Fruit fly (Drosophila melanogaster): ENCODE measurements around the gene CG32554.

Gene CG32554

dm6 chrX:17856458-17857277 lies 4.2 kb upstream of the CG32554 start, which contains the start of gene Srx:
Gene Srx, plus strand, starts transcription at chrX:17856974.
- TF ChIP-seq CG14655 (GFP tag; optimal IDR thresholded peaks at IDR 0.05) (no peak), CG32121 (GFP tag; IDR thresholded peaks at IDR 0.05) (peak; percentile 35; the same call in 1 of the 2 replicates), CG13204 (GFP tag; optimal IDR thresholded peaks at IDR 0.05) (no peak), fd96Ca (GFP tag; IDR thresholded peaks at IDR 0.05) (peak; percentile 36; the same call in 1 of the 3 replicates), CG34367 (tag; optimal IDR thresholded peaks at IDR 0.05) (peak; percentile 1), D1 (tag; optimal IDR thresholded peaks at IDR 0.05) (no peak), CG8301 (tag; optimal IDR thresholded peaks at IDR 0.05) (no peak), Snoo (tag; optimal IDR thresholded peaks at IDR 0.05) (no peak), CG4496 (GFP tag; IDR thresholded peaks at IDR 0.05) (peak; percentile 65; the same call in 1 of the 3 replicates), EcR (GFP tag; optimal IDR thresholded peaks at IDR 0.05) (peak; percentile 56), CG8159 (tag; optimal IDR thresholded peaks at IDR 0.05) (peak; percentile 20), Ets98B (GFP tag; IDR thresholded peaks at IDR 0.05) (peak; percentile 37; the same call in 1 of the 2 replicates), CG12605 (GFP tag; IDR thresholded peaks at IDR 0.05) (no peak), CG9948 (tag; optimal IDR thresholded peaks at IDR 0.05) (peak; percentile 1), CG17806 (tag; optimal IDR thresholded peaks at IDR 0.05) (no peak), rn (GFP tag; IDR thresholded peaks at IDR 0.05) (no peak), CG15710 (tag; optimal IDR thresholded peaks at IDR 0.05) (peak; percentile 23), CG10348 (GFP tag; IDR thresholded peaks at IDR 0.05) (no peak), Pif1A (GFP tag; optimal IDR thresholded peaks at IDR 0.05) (no peak), gl (tag; optimal IDR thresholded peaks at IDR 0.05) (no peak), Pif1B (GFP tag; optimal IDR thresholded peaks at IDR 0.05) (no peak)

dm6 chrX:17856029-17856428 lies 3.5 kb upstream of the CG32554 start, which contains the start of gene Mco4:
Gene Mco4, minus strand, starts transcription at chrX:17856129.
- TF ChIP-seq CG15710 (tag; optimal IDR thresholded peaks at IDR 0.05) (no peak), CG4496 (GFP tag; IDR thresholded peaks at IDR 0.05) (no peak), CG9948 (tag; optimal IDR thresholded peaks at IDR 0.05) (no peak), Snoo (tag; optimal IDR thresholded peaks at IDR 0.05) (no peak), CG32121 (GFP tag; IDR thresholded peaks at IDR 0.05) (no peak), fd96Ca (GFP tag; IDR thresholded peaks at IDR 0.05) (no peak), Pif1B (GFP tag; optimal IDR thresholded peaks at IDR 0.05) (no peak), D1 (tag; optimal IDR thresholded peaks at IDR 0.05) (no peak)

- TF ChIP-seq Snoo (tag; optimal IDR thresholded peaks at IDR 0.05) (peak; percentile 21), CG4496 (GFP tag; IDR thresholded peaks at IDR 0.05) (peak; percentile 28; the same call in 1 of the 3 replicates), EcR (GFP tag; optimal IDR thresholded peaks at IDR 0.05) (peak; percentile 7), fd96Ca (GFP tag; IDR thresholded peaks at IDR 0.05) (peak; percentile 20; the same call in 1 of the 3 replicates), CG9948 (tag; optimal IDR thresholded peaks at IDR 0.05) (no peak), Pif1A (GFP tag; optimal IDR thresholded peaks at IDR 0.05) (no peak)
These were observed 2.3 kb downstream of the CG32554 start, which contains the start of the genes CG15814 and Spt7 for dm6 chrX:17850179-17850578. Gene CG15814, minus strand, starts transcription at chrX:17850342. Gene Spt7, plus strand, starts transcription at chrX:17850460.

DNA sequence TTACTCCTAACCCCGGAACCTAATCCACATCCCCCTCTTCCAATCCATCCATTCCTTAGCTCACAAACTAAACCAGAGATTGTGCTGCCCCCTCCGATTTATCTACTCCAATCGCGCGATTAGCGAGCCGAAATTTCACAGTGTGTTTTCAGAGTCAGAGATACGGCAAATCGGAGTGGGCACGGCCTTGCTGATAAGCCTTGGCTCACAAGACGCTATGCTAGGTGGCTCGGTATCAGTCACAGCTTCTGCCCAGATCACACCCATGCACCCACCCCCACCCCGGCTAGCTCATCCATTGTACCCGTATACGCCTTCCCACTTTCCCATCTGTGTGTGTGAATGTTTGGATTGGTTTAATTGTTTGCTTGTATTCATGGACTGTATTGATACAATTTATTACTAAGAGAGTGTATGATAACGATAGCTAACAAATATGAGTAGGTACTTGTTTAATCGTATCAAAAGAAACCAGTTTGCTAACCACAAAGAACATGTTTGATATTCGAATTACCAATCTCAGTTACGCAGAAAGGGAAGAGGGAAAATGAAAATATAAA lies 6.6 kb downstream of the CG32554 start:
- TF ChIP-seq CG34367 (tag; optimal IDR thresholded peaks at IDR 0.05), result no peak
- TF ChIP-seq EcR (GFP tag; optimal IDR thresholded peaks at IDR 0.05), result no peak
- TF ChIP-seq CG17806 (tag; optimal IDR thresholded peaks at IDR 0.05), result no peak
- no peak for TF ChIP-seq CG9948 (tag; optimal IDR thresholded peaks at IDR 0.05)
- TF ChIP-seq rn (GFP tag; IDR thresholded peaks at IDR 0.05), result no peak
- TF ChIP-seq Snoo (tag; optimal IDR thresholded peaks at IDR 0.05), result no peak
- no peak for TF ChIP-seq CG8301 (tag; optimal IDR thresholded peaks at IDR 0.05)
- TF ChIP-seq CG32121 (GFP tag; IDR thresholded peaks at IDR 0.05), result no peak
- TF ChIP-seq CG15710 (tag; optimal IDR thresholded peaks at IDR 0.05), result no peak
- TF ChIP-seq Pif1B (GFP tag; optimal IDR thresholded peaks at IDR 0.05), result no peak
- no peak for TF ChIP-seq CG4496 (GFP tag; IDR thresholded peaks at IDR 0.05)
- TF ChIP-seq gl (tag; optimal IDR thresholded peaks at IDR 0.05), result no peak
- TF ChIP-seq CG12605 (GFP tag; IDR thresholded peaks at IDR 0.05), result no peak
- no peak for TF ChIP-seq fd96Ca (GFP tag; IDR thresholded peaks at IDR 0.05)
- TF ChIP-seq CG13204 (GFP tag; optimal IDR thresholded peaks at IDR 0.05), result no peak
- no peak for TF ChIP-seq Pif1A (GFP tag; optimal IDR thresholded peaks at IDR 0.05)
- TF ChIP-seq CG10348 (GFP tag; IDR thresholded peaks at IDR 0.05), result no peak
- no peak for TF ChIP-seq CG14655 (GFP tag; optimal IDR thresholded peaks at IDR 0.05)
- TF ChIP-seq Ets98B (GFP tag; IDR thresholded peaks at IDR 0.05), result no peak

DNA sequence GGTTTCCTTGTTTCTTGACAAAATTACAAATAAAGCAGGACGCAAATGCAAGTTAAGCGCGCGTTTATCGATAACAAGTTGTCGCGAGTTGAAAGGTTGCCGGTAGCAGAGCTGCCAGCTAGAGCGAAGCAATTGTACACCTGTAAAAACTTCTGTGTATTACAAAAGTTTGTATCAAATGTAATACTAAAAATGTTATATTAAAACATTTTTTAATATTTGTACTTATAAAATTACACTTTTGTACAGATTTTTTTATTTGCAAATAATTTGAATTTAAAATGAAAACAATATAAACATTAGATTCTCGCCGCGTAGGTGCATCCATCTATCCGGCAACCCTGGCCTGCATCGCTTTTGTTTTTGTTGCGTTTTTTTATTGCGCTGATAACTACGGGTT lies 7.9 kb downstream of the CG32554 start, which contains the start of the genes CG8142 and Ucp4A:
TSS of gene CG8142 (minus strand) at position 82 of the 400 bp plus-strand sequence.
TSS of gene Ucp4A (plus strand) at position 327 of the 400 bp plus-strand sequence.
- peak; percentile 82 for TF ChIP-seq CG34367 (tag; optimal IDR thresholded peaks at IDR 0.05)
- no peak for TF ChIP-seq D1 (tag; optimal IDR thresholded peaks at IDR 0.05)
- TF ChIP-seq CG8301 (tag; optimal IDR thresholded peaks at IDR 0.05), result peak; percentile 90
- TF ChIP-seq CG32121 (GFP tag; IDR thresholded peaks at IDR 0.05), result peak; percentile 95
- TF ChIP-seq rn (GFP tag; IDR thresholded peaks at IDR 0.05), result peak; percentile 94
- TF ChIP-seq CG13204 (GFP tag; optimal IDR thresholded peaks at IDR 0.05), result no peak
- TF ChIP-seq Snoo (tag; optimal IDR thresholded peaks at IDR 0.05), result peak; percentile 88
- TF ChIP-seq CG8159 (tag; optimal IDR thresholded peaks at IDR 0.05), result peak; percentile 94
- TF ChIP-seq CG9948 (tag; optimal IDR thresholded peaks at IDR 0.05), result peak; percentile 86
- TF ChIP-seq CG15710 (tag; optimal IDR thresholded peaks at IDR 0.05), result peak; percentile 96
- no peak for TF ChIP-seq CG14655 (GFP tag; optimal IDR thresholded peaks at IDR 0.05)
- peak; percentile 94 for TF ChIP-seq CG12605 (GFP tag; IDR thresholded peaks at IDR 0.05)
- TF ChIP-seq CG10348 (GFP tag; IDR thresholded peaks at IDR 0.05), result peak; percentile 87
- no peak for TF ChIP-seq Pif1A (GFP tag; optimal IDR thresholded peaks at IDR 0.05)
- TF ChIP-seq Pif1B (GFP tag; optimal IDR thresholded peaks at IDR 0.05), result peak; percentile 85
- TF ChIP-seq CG17806 (tag; optimal IDR thresholded peaks at IDR 0.05), result peak; percentile 91
- peak; percentile 97 for TF ChIP-seq CG4496 (GFP tag; IDR thresholded peaks at IDR 0.05)
- TF ChIP-seq Ets98B (GFP tag; IDR thresholded peaks at IDR 0.05), result peak; percentile 91
- TF ChIP-seq gl (tag; optimal IDR thresholded peaks at IDR 0.05), result peak; percentile 72
- TF ChIP-seq fd96Ca (GFP tag; IDR thresholded peaks at IDR 0.05), result peak; percentile 93
- TF ChIP-seq EcR (GFP tag; optimal IDR thresholded peaks at IDR 0.05), result peak; percentile 40

Measured in whole organism, pupa.